Worm (Caenorhabditis elegans): ENCODE data around the gene sru-8.

The sru-8 gene

DNA sequence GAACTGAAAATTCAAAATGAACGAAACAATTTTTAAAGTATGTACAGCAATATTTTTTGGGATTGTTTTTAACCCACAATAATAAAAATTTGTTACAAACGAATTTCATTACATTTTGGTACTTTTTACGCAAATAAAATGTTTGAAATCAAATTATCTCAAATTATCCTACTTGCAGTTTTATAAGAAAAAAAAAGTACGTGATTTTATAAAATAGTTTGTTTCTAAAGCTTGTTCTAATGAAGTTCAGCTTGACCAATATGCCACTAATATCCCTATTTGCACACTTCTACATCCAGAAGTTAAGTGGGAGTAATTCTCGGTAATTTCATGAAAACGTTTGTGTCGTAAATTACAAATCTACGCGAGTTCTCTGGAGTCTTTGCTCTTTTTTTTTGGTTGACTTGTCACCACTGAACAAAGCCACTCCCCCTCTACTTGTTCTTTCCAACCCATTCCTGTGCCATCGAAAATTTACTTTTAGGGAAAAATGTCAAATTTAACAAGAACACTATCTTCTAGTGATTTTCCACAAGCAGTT, at the start of gene sru-8:
Gene sru-8, plus strand, starts transcription at position 491 of the 541 bp plus-strand sequence.
- TF ChIP-seq ceh-18 (tag; optimal IDR thresholded peaks at IDR 0.05) (no peak), hlh-15 (tag; optimal IDR thresholded peaks at IDR 0.05) (no peak), ceh-45 (GFP tag; IDR thresholded peaks at IDR 0.05) (no peak), T23F11.4 (GFP tag; optimal IDR thresholded peaks at IDR 0.05) (no peak), K09A11.1 (tag; optimal IDR thresholded peaks at IDR 0.05; ENCODE audit: insufficient read depth) (no peak), C08G9.2 (tag; optimal IDR thresholded peaks at IDR 0.05) (no peak), dve-1 (tag; optimal IDR thresholded peaks at IDR 0.05) (no peak), ceh-22 (tag; optimal IDR thresholded peaks at IDR 0.05) (no peak)

DNA sequence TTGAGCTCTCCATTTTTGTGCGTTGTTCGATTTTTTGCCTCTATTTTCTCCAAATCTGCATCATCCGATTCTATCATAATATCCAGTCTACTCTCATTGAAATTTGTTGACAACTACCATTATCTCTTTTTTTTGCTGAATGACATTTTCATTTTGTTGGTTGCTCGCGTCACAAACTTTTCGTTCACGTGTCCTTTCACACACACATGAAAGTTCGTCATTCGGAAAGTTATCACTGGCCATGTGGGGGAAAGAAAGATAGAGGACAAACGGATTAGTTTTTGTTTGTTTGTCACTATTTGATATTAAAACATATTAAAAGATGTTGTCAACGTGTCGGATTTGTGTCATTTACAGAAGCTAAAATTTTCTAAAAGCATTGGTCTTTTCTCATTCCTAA, 48.7 kb upstream of the sru-8 start:
- TF ChIP-seq hlh-13 (GFP tag; optimal IDR thresholded peaks at IDR 0.05) (no peak), unc-86 (tag; optimal IDR thresholded peaks at IDR 0.05) (no peak), dmd-4 (tag; optimal IDR thresholded peaks at IDR 0.05; ENCODE audit: borderline replicate concordance) (no peak), dve-1 (tag; optimal IDR thresholded peaks at IDR 0.05) (no peak), syd-9 (tag; optimal IDR thresholded peaks at IDR 0.05) (no peak), che-1 (tag; optimal IDR thresholded peaks at IDR 0.05) (no peak), ceh-30 (tag; optimal IDR thresholded peaks at IDR 0.05) (no peak)

DNA sequence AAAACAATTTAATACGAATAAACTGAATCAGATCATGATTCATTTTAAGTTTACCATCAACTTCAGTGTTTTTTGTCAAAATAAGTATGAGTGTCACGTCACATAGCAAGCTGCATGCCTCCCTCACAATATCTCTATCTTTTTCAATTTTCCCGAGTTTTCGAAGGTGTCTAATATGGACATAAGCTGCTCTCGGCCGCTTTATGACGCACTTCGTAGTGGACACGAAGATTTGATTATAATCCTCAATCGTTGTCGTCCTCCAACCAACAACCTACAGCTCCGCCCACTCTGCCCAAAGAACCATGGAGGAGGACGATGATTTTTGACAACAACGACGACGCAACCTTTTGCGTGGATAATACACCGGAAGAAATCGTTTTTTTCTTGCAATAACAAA, 47.7 kb upstream of the sru-8 start:
- TF ChIP-seq unc-42 (tag; optimal IDR thresholded peaks at IDR 0.05) (peak; percentile 37), ceh-24 (tag; optimal IDR thresholded peaks at IDR 0.05) (no peak), pros-1 (tag; optimal IDR thresholded peaks at IDR 0.05) (no peak), nhr-11 (tag; optimal IDR thresholded peaks at IDR 0.05) (no peak), ref-2 (tag; optimal IDR thresholded peaks at IDR 0.05) (no peak), unc-3 (GFP tag; conservative IDR thresholded peaks at IDR 0.05) (no peak), unc-3 (tag; optimal IDR thresholded peaks at IDR 0.05) (no peak)

DNA sequence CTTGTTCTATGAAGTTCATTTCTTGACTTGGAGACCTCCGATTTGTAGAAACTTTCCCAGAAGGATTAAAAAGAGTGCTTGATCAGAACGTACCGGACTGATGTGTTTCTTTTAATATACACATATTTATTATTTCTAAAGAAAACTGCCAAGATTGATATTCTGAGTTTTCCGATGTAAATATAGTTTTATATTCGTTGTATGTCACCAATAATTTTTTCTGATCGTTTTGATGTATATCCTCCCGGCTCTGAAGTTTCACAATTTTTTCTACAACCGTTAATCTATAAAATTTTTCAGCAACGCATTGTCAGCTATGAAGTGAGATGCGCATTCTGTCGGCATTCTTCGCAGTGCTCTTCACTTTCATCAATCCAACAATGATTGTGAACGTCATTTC, 47.1 kb upstream of the sru-8 start, which contains the start of gene F46B6.9:
Gene F46B6.9, plus strand, starts transcription at position 301 of the 400 bp plus-strand sequence.
- TF ChIP-seq K02D7.2 (tag; optimal IDR thresholded peaks at IDR 0.05) (no peak), ceh-24 (tag; optimal IDR thresholded peaks at IDR 0.05) (no peak), ceh-19 (GFP tag; optimal IDR thresholded peaks at IDR 0.05) (no peak), sox-2 (GFP tag; IDR thresholded peaks at IDR 0.05) (no peak), ceh-48 (tag; optimal IDR thresholded peaks at IDR 0.05) (no peak), ceh-45 (GFP tag; IDR thresholded peaks at IDR 0.05) (no peak), T23F11.4 (GFP tag; optimal IDR thresholded peaks at IDR 0.05) (no peak), hlh-13 (GFP tag; optimal IDR thresholded peaks at IDR 0.05) (no peak), sdc-2 (tag; optimal IDR thresholded peaks at IDR 0.05) (no peak), fax-1 (tag; optimal IDR thresholded peaks at IDR 0.05) (no peak), hlh-30 (tag; optimal IDR thresholded peaks at IDR 0.05; ENCODE audit: insufficient read depth) (no peak), fkh-6 (tag; optimal IDR thresholded peaks at IDR 0.05) (no peak), unc-86 (tag; optimal IDR thresholded peaks at IDR 0.05) (no peak), pros-1 (tag; optimal IDR thresholded peaks at IDR 0.05) (no peak), Y22D7AL.16 (tag; optimal IDR thresholded peaks at IDR 0.05) (no peak), nhr-11 (tag; optimal IDR thresholded peaks at IDR 0.05) (no peak), ama-1 (optimal IDR thresholded peaks at IDR 0.05) (no peak), nfya-1 (tag; optimal IDR thresholded peaks at IDR 0.05) (no peak)

DNA sequence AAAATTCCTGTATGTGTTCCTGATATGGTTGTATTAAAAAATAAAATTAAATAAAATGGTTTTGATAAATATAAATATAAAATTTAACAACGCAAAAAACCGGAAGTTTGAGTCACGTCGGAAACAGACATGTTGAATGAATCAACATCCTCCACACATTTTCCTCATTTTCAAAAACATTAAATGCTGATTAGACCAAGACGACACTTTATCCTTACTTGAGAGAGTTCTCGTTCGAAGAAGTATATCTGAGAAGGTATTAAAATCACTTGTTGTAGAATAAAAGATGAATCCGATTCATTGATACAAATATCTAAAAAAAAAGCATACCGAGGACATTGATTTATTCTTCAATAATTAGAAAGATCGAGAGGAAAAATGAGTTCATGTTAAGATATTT, 45.5 kb upstream of the sru-8 start:
- TF ChIP-seq C08G9.2 (tag; optimal IDR thresholded peaks at IDR 0.05) (no peak), ceh-2 (tag; optimal IDR thresholded peaks at IDR 0.05) (no peak), hlh-15 (tag; optimal IDR thresholded peaks at IDR 0.05) (no peak), sdc-2 (tag; optimal IDR thresholded peaks at IDR 0.05) (no peak)

Data from whole organism, late embryonic.